Fruit fly (Drosophila melanogaster) S2 (cell line): ENCODE measurements around the gene Cyt-c-d.

Experiments
- CG8478 ChIP-seq: fragments of >200 bp; optimal IDR thresholded peaks from 2 replicates; lab custom pipeline; 2018
- CTCF ChIP-seq, 2 experiments: fragments of >200 bp; optimal IDR thresholded peaks; 2 replicates each; lab custom pipeline; 2018

DNA sequence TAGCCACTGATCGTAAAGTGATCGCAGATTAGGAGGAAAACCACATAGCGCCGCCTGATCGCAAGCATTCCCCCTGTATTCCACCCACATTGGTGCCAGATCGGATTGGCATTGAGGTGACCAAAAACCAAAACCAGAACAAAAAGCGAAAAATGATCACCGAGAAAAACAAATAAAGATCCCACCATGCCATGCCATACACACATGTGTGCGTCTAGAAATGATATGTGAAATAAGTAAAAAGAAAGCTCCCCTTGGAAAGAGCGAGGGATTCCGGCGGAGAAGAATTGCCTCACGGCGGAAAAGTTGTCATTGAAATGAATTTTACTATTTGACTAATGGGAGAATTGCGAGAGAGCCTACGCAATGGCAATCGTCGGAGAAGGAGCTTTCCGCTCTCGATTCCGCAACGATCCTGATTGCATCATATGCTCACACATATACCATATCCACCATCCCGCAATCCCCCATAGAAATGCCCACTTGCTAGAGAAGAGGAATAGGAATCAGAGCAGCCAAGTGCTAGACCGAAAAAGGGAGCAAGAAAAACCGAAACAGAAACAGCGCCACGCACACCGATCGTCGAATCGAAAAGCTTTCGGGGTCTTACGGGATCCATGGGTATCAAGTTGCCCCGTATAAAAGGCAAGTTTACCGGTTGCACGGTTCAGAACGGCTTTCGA is 50.5 kb downstream of the Cyt-c-d start, which contains the start of gene Mhc:
- no peak for TF ChIP-seq CG8478 (lab: Kevin White, UChicago)
- no peak for TF ChIP-seq CTCF (optimal IDR thresholded peaks at IDR 0.05; lab: Kevin White, UChicago)
